Fruit fly (Drosophila melanogaster) whole organism, adult: ENCODE results near the gene CG44142.

Source experiments
- CG11617 ChIP-seq: fragments of 200-800 bp; sonication (Bioruptor generic); optimal IDR thresholded peaks from 2 replicates; lab custom pipeline; 2017; ENCODE audit warnings: mild to moderate bottlenecking, missing biosample characterization, missing genetic modification reagents, missing genetic modification characterization
- cnc ChIP-seq, 2 experiments: fragments of >200 bp; optimal IDR thresholded peaks; 2 replicates each; lab custom pipeline; 2017
- kay ChIP-seq: fragments of 200-800 bp; sonication (Bioruptor generic); peaks from one replicate; lab custom pipeline; 2016; ENCODE audit warnings: missing biosample characterization, missing genetic modification characterization, borderline replicate concordance

dm6 chr3R:13274257-13274796, 38.7 kb downstream of the CG44142 start:
- TF ChIP-seq cnc (optimal IDR thresholded peaks at IDR 0.05; lab: Kevin White, UChicago) (no peak), kay (GFP tag; lab: Kevin White, UChicago) (no peak), CG11617 (no peak)
